Fruit fly (Drosophila melanogaster): ENCODE measurements around the gene Ras64B.

Ras64B gene

dm6 chr3L:4108072-4108843 is 30.6 kb upstream of the Ras64B start, which contains the start of gene Ack (continued):
- peak; percentile 17; the same call in 1 of the 2 replicates for TF ChIP-seq ato (GFP tag; IDR thresholded peaks at IDR 0.05; ENCODE audit: partially characterized antibody)
- no peak for TF ChIP-seq Hr3 (GFP tag; optimal IDR thresholded peaks at IDR 0.05)
- TF ChIP-seq CG11093 (GFP tag; IDR thresholded peaks at IDR 0.05), result no peak
- no peak for TF ChIP-seq Optix (GFP tag; IDR thresholded peaks at IDR 0.05)
- no peak for TF ChIP-seq disco-r (GFP tag; optimal IDR thresholded peaks at IDR 0.05)
- TF ChIP-seq CG16813 (GFP tag; IDR thresholded peaks at IDR 0.05; ENCODE audit: partially characterized antibody), result peak; percentile 82
- TF ChIP-seq CG42726 (GFP tag; IDR thresholded peaks at IDR 0.05; ENCODE audit: partially characterized antibody), result peak; percentile 59; the same call in 1 of the 2 replicates
- no peak for TF ChIP-seq CG4360 (GFP tag; IDR thresholded peaks at IDR 0.05)
- TF ChIP-seq CG13123 (GFP tag; optimal IDR thresholded peaks at IDR 0.05), result no peak
- no peak for TF ChIP-seq Hr78 (GFP tag; optimal IDR thresholded peaks at IDR 0.05)
- peak; percentile 46 for TF ChIP-seq sqz (GFP tag; optimal IDR thresholded peaks at IDR 0.05)
- no peak for TF ChIP-seq CG12942 (GFP tag; optimal IDR thresholded peaks at IDR 0.05)
- 0 out of 2 replicates have a peak, but pooled peaks have one; percentile 14 for TF ChIP-seq ara (GFP tag; IDR thresholded peaks at IDR 0.05)
- TF ChIP-seq zf30C (GFP tag; optimal IDR thresholded peaks at IDR 0.05), result no peak
- no peak for TF ChIP-seq gsb (GFP tag; IDR thresholded peaks at IDR 0.05)
- TF ChIP-seq CG12071 (GFP tag; optimal IDR thresholded peaks at IDR 0.05), result no peak
- 0 out of 2 replicates have a peak, but pooled peaks have one; percentile 49 for TF ChIP-seq crol (GFP tag; IDR thresholded peaks at IDR 0.05)
- no peak for TF ChIP-seq CG32772 (GFP tag; IDR thresholded peaks at IDR 0.05)
- TF ChIP-seq bowl (GFP tag; IDR thresholded peaks at IDR 0.05), result no peak
- TF ChIP-seq Dfd (GFP tag; optimal IDR thresholded peaks at IDR 0.05), result no peak
- no peak for TF ChIP-seq tio (GFP tag; optimal IDR thresholded peaks at IDR 0.05)
- no peak for TF ChIP-seq Max (GFP tag; optimal IDR thresholded peaks at IDR 0.05)
- TF ChIP-seq CG10462 (GFP tag; optimal IDR thresholded peaks at IDR 0.05), result no peak
- no peak for TF ChIP-seq rib (GFP tag; IDR thresholded peaks at IDR 0.05)
- TF ChIP-seq CG32532 (GFP tag; IDR thresholded peaks at IDR 0.05), result no peak
- TF ChIP-seq h (optimal IDR thresholded peaks at IDR 0.05), result no peak
- no peak for TF ChIP-seq Oli (tag; optimal IDR thresholded peaks at IDR 0.05)
- peak; percentile 89 for TF ChIP-seq chinmo (GFP tag; IDR thresholded peaks at IDR 0.05; ENCODE audit: partially characterized antibody)
- TF ChIP-seq al (GFP tag; IDR thresholded peaks at IDR 0.05), result no peak
- no peak for TF ChIP-seq ewg (GFP tag; optimal IDR thresholded peaks at IDR 0.05)
- no peak for TF ChIP-seq CG6654 (GFP tag; optimal IDR thresholded peaks at IDR 0.05)
- TF ChIP-seq Gsc (GFP tag; IDR thresholded peaks at IDR 0.05), result no peak
- peak; percentile 58 for TF ChIP-seq Dp (GFP tag; optimal IDR thresholded peaks at IDR 0.05)
- TF ChIP-seq nerfin-1 (tag; optimal IDR thresholded peaks at IDR 0.05), result peak; percentile 58
- no peak; the same call in 2 of the 3 replicates for TF ChIP-seq otp (GFP tag; IDR thresholded peaks at IDR 0.05)
- no peak for TF ChIP-seq HLH54F (GFP tag; optimal IDR thresholded peaks at IDR 0.05)
- TF ChIP-seq nom (GFP tag; optimal IDR thresholded peaks at IDR 0.05), result peak; percentile 31
- no peak for TF ChIP-seq mam (GFP tag; optimal IDR thresholded peaks at IDR 0.05)
- no peak for TF ChIP-seq Taf1 (GFP tag; IDR thresholded peaks at IDR 0.05)
- no peak for TF ChIP-seq Mes4 (GFP tag; optimal IDR thresholded peaks at IDR 0.05)
- TF ChIP-seq CG7928 (GFP tag; optimal IDR thresholded peaks at IDR 0.05), result no peak
- no peak for TF ChIP-seq Lpt (GFP tag; optimal IDR thresholded peaks at IDR 0.05)
- no peak for TF ChIP-seq CG7786 (GFP tag; optimal IDR thresholded peaks at IDR 0.05)
- no peak for TF ChIP-seq zfh1 (GFP tag; IDR thresholded peaks at IDR 0.05)
- TF ChIP-seq CG2889 (GFP tag; IDR thresholded peaks at IDR 0.05), result no peak
- TF ChIP-seq HLHmδ (GFP tag; optimal IDR thresholded peaks at IDR 0.05), result peak; percentile 16
- TF ChIP-seq pzg (GFP tag; optimal IDR thresholded peaks at IDR 0.05), result peak; percentile 64
- TF ChIP-seq CG11723 (GFP tag; optimal IDR thresholded peaks at IDR 0.05), result no peak
- no peak for TF ChIP-seq CG4820 (GFP tag; optimal IDR thresholded peaks at IDR 0.05)
- TF ChIP-seq CG6683 (GFP tag; optimal IDR thresholded peaks at IDR 0.05), result no peak

Data from whole organism, embryonic.